Worm (Caenorhabditis elegans) whole organism, L2 larva: Measurements from ENCODE around the gene T09D3.9.

Experiments
- ZK546.5 ChIP-seq: sonication (generic microtip); optimal IDR thresholded peaks from 2 replicates; lab custom pipeline; 2017; ENCODE audit warnings: missing biosample characterization, missing genetic modification characterization
- lin-13 ChIP-seq: fragments of 150-350 bp; optimal IDR thresholded peaks from 2 replicates; lab custom pipeline; 2014; ENCODE audit warnings: missing biosample characterization, missing genetic modification reagents, missing genetic modification characterization

DNA sequence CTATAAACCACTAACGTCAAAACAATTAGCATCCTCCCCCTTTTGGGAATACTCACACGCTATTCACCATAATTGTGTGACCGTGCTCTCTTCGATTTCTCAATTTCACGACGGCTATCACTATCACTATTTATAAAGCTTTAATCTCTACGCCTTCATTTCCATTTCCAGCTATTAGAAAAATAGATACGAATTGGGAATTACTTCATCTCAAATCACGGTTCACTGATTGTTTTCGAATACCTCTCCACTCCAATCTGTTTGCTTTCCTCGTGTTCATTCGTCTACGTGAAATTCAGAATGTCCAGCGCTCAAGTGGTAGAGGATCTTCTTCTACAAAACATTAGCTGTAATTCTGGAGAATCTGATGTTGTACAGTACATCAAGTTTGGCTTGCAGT, 31.8 kb downstream of the T09D3.9 start, which contains the start of gene srg-29:
- TF ChIP-seq ZK546.5 (tag; lab: Kevin White, UChicago) (no peak), lin-13 (GFP tag; lab: Kevin White, UChicago) (no peak)
